Worm (Caenorhabditis elegans) whole organism, young adult: ENCODE measurements around the gene Y46G5A.20.
A peak's percentile ranks its signal among the peaks of the same experiment; 100 is the strongest.
"Not testable (repeated sequence)": the region's sequence is repeated elsewhere in the genome, so short reads cannot be mapped to it uniquely, and the experiment has no call there.

Experiments
- B0261.1 ChIP-seq: sonication (generic microtip); optimal IDR thresholded peaks from 2 replicates; lab custom pipeline; 2016; ENCODE audit warnings: mild to moderate bottlenecking, missing genetic modification characterization, moderate library complexity, missing compliant biosample characterization
- B0336.3 ChIP-seq: fragments of 200-800 bp; sonication (Bioruptor generic); IDR thresholded peaks from 2 replicates; pipeline ENCODE4 v1.3.6; 2022; ENCODE audit warnings: missing genetic modification characterization, missing compliant biosample characterization
- F33H1.4 ChIP-seq: fragments of 200-800 bp; sonication (Bioruptor generic); IDR thresholded peaks from 2 replicates; pipeline ENCODE4 v1.3.6; 2022; ENCODE audit warnings: missing genetic modification reagents, missing genetic modification characterization, missing compliant biosample characterization
- F37B4.10 ChIP-seq: fragments of 200-800 bp; sonication (Bioruptor generic); IDR thresholded peaks from 2 replicates; pipeline ENCODE4 v1.3.6; 2022; ENCODE audit warnings: missing genetic modification characterization, missing compliant biosample characterization
- F52B5.7 ChIP-seq: sonication (generic microtip); optimal IDR thresholded peaks from 2 replicates; lab custom pipeline; 2016; ENCODE audit warnings: mild to moderate bottlenecking, missing genetic modification characterization, missing compliant biosample characterization
- Y53G8AR.9 ChIP-seq: fragments of 200-800 bp; sonication (Bioruptor generic); conservative IDR thresholded peaks from 2 replicates; pipeline ENCODE4 v1.3.6; 2022; ENCODE audit warnings: missing genetic modification reagents, missing genetic modification characterization, missing compliant biosample characterization
- ama-1 ChIP-seq, 3 experiments: fragments of 150-350 bp in 1 of 3; sonication (generic microtip) in 2 of 3; optimal IDR thresholded peaks; 2 replicates each; lab custom pipeline; 2014 to 2018; ENCODE audit warnings: missing biosample characterization in 2 of 3, missing genetic modification characterization in 2 of 3, missing genetic modification reagents in 2 of 3
- attf-3 ChIP-seq: fragments of 200-800 bp; sonication (Bioruptor generic); conservative IDR thresholded peaks from 2 replicates; pipeline ENCODE4 v1.3.6; 2022; ENCODE audit warnings: missing genetic modification reagents, missing genetic modification characterization, missing compliant biosample characterization
- cebp-1 ChIP-seq, 2 experiments: fragments of 200-800 bp in 1 of 2; sonication (Bioruptor generic) in 1 of 2; sonication (generic microtip) in 1 of 2; IDR thresholded peaks in 1 of 2; optimal IDR thresholded peaks in 1 of 2; 2 replicates each; pipeline versions ENCODE4 v1.3.6 to Lab custom; 2017 to 2022; ENCODE audit warnings: missing compliant biosample characterization in 2 of 2, missing genetic modification characterization in 2 of 2, mild to moderate bottlenecking in 1 of 2, missing genetic modification reagents in 1 of 2, moderate library complexity in 1 of 2
- cebp-2 ChIP-seq: fragments of 200-800 bp; sonication (Bioruptor generic); IDR thresholded peaks from 2 replicates; pipeline ENCODE4 v1.3.6; 2022; ENCODE audit warnings: missing genetic modification characterization, missing compliant biosample characterization
- ceh-100 ChIP-seq: fragments of 200-800 bp; sonication (Bioruptor generic); IDR thresholded peaks from 2 replicates; pipeline ENCODE4 v1.3.6; 2022; ENCODE audit warnings: missing genetic modification reagents, missing genetic modification characterization, missing compliant biosample characterization
- chd-7 ChIP-seq: sonication (generic microtip); optimal IDR thresholded peaks from 2 replicates; lab custom pipeline; 2016; ENCODE audit warnings: mild to moderate bottlenecking, missing genetic modification characterization, moderate library complexity, missing compliant biosample characterization
- dox-1 ChIP-seq: fragments of 200-800 bp; sonication (Bioruptor generic); IDR thresholded peaks from 2 replicates; pipeline ENCODE4 v1.3.6; 2022; ENCODE audit warnings: missing genetic modification reagents, missing genetic modification characterization, missing compliant biosample characterization
- egl-44 ChIP-seq: fragments of 200-800 bp; sonication (Bioruptor generic); IDR thresholded peaks from 2 replicates; pipeline ENCODE4 v1.3.6; 2022; ENCODE audit warnings: missing genetic modification reagents, missing genetic modification characterization, missing compliant biosample characterization
- him-1 ChIP-seq: sonication (generic microtip); optimal IDR thresholded peaks from 2 replicates; lab custom pipeline; 2016; ENCODE audit warnings: missing genotype, missing genetic modification reagents, missing genetic modification characterization, missing compliant biosample characterization
- hmg-1.2 ChIP-seq: fragments of 200-800 bp; sonication (Bioruptor generic); IDR thresholded peaks from 2 replicates; pipeline ENCODE4 v1.3.6; 2022; ENCODE audit warnings: missing genetic modification reagents, missing genetic modification characterization, missing compliant biosample characterization
- hmg-20 ChIP-seq: fragments of 200-800 bp; sonication (Bioruptor generic); IDR thresholded peaks from 2 replicates; pipeline ENCODE4 v1.3.6; 2022; ENCODE audit warnings: missing genetic modification reagents, missing genetic modification characterization, missing compliant biosample characterization
- hrde-1 ChIP-seq: sonication (generic microtip); optimal IDR thresholded peaks from 2 replicates; lab custom pipeline; 2016; ENCODE audit warnings: missing genetic modification characterization, mild to moderate bottlenecking, missing compliant biosample characterization, moderate library complexity, missing genotype, missing genetic modification reagents, borderline replicate concordance
- let-526 ChIP-seq: fragments of 200-800 bp; sonication (Bioruptor generic); IDR thresholded peaks from 2 replicates; pipeline ENCODE4 v1.3.6; 2022; ENCODE audit warnings: missing genetic modification reagents, missing genetic modification characterization, missing compliant biosample characterization
- let-607 ChIP-seq, 2 experiments: fragments of 200-800 bp in 1 of 2; sonication (Bioruptor generic) in 1 of 2; sonication (generic microtip) in 1 of 2; optimal IDR thresholded peaks; 2 replicates each; lab custom pipeline; 2016 to 2018; ENCODE audit warnings: mild to moderate bottlenecking in 2 of 2, missing compliant biosample characterization in 2 of 2, missing genetic modification characterization in 2 of 2, moderate library complexity in 2 of 2, missing genotype in 1 of 2
- lin-26 ChIP-seq: fragments of 200-800 bp; sonication (Bioruptor generic); IDR thresholded peaks from 2 replicates; pipeline ENCODE4 v1.3.6; 2022; ENCODE audit warnings: missing genetic modification reagents, missing genetic modification characterization, missing compliant biosample characterization
- lin-54 ChIP-seq: fragments of 200-800 bp; sonication (Bioruptor generic); optimal IDR thresholded peaks from 2 replicates; lab custom pipeline; 2018; ENCODE audit warnings: mild to moderate bottlenecking, missing genetic modification characterization, missing compliant biosample characterization
- lsl-1 ChIP-seq: fragments of 200-800 bp; sonication (Bioruptor generic); optimal IDR thresholded peaks from 2 replicates; lab custom pipeline; 2018; ENCODE audit warnings: mild to moderate bottlenecking, missing genetic modification characterization, moderate library complexity, missing compliant biosample characterization
- lsy-27 ChIP-seq: sonication (generic microtip); optimal IDR thresholded peaks from 2 replicates; lab custom pipeline; 2017; ENCODE audit warnings: missing genetic modification characterization, mild to moderate bottlenecking, missing compliant biosample characterization, antibody characterized with exemption, missing genotype, borderline replicate concordance; ENCODE audit not compliant: insufficient read depth
- madf-10 ChIP-seq: sonication (generic microtip); optimal IDR thresholded peaks from 2 replicates; lab custom pipeline; 2016; ENCODE audit warnings: mild to moderate bottlenecking, missing genetic modification characterization, missing compliant biosample characterization
- madf-3 ChIP-seq: fragments of 200-800 bp; sonication (Bioruptor generic); IDR thresholded peaks from 2 replicates; pipeline ENCODE4 v1.3.6; 2022; ENCODE audit warnings: missing genetic modification reagents, missing genetic modification characterization, missing compliant biosample characterization
- madf-8 ChIP-seq: fragments of 200-800 bp; sonication (Bioruptor generic); conservative IDR thresholded peaks from 2 replicates; pipeline ENCODE4 v1.3.6; 2022; ENCODE audit warnings: missing genetic modification reagents, missing genetic modification characterization, missing compliant biosample characterization
- mcd-1 ChIP-seq: fragments of 200-800 bp; sonication (Bioruptor generic); IDR thresholded peaks from 2 replicates; pipeline ENCODE4 v1.3.6; 2022; ENCODE audit warnings: missing genetic modification reagents, missing genetic modification characterization, missing compliant biosample characterization
- pha-4 ChIP-seq: fragments of 150-350 bp; sonication (generic microtip); optimal IDR thresholded peaks from 2 replicates; lab custom pipeline; 2014; ENCODE audit warnings: missing biosample characterization, missing genetic modification reagents, missing genetic modification characterization
- rec-8 ChIP-seq, 2 experiments: sonication (generic microtip); optimal IDR thresholded peaks; 2 replicates each; lab custom pipeline; 2016; ENCODE audit warnings: mild to moderate bottlenecking in 2 of 2, missing genetic modification characterization in 2 of 2, missing genetic modification reagents in 2 of 2, missing genotype in 2 of 2, missing biosample characterization in 1 of 2, missing compliant biosample characterization in 1 of 2, moderate library complexity in 1 of 2
- repo-1 ChIP-seq: sonication (generic microtip); optimal IDR thresholded peaks from 2 replicates; lab custom pipeline; 2017; ENCODE audit warnings: mild to moderate bottlenecking, missing genetic modification characterization, missing compliant biosample characterization
- rpc-1 ChIP-seq, 2 experiments: fragments of 150-350 bp in 1 of 2; sonication (generic microtip) in 1 of 2; optimal IDR thresholded peaks; 2 replicates each; lab custom pipeline; 2014 to 2018; ENCODE audit warnings: missing biosample characterization in 1 of 2, missing genetic modification characterization in 1 of 2, missing genetic modification reagents in 1 of 2, missing genotype in 1 of 2
- snpc-1.1 ChIP-seq: sonication (generic microtip); optimal IDR thresholded peaks from 2 replicates; lab custom pipeline; 2017; ENCODE audit warnings: missing genetic modification characterization, mild to moderate bottlenecking, missing compliant biosample characterization, antibody characterized with exemption, moderate library complexity, missing genotype, missing genetic modification reagents; ENCODE audit not compliant: insufficient read depth
- snpc-4 ChIP-seq, 5 experiments: fragments of 150-350 bp in 1 of 5; sonication (generic microtip) in 4 of 5; optimal IDR thresholded peaks; 2 replicates each; lab custom pipeline; 2014 to 2018; ENCODE audit warnings: missing genetic modification characterization in 5 of 5, missing biosample characterization in 3 of 5, antibody characterized with exemption in 2 of 5, mild to moderate bottlenecking in 2 of 5, missing compliant biosample characterization in 2 of 5, missing genotype in 2 of 5, moderate library complexity in 2 of 5, missing genetic modification reagents in 1 of 5
- somi-1 ChIP-seq: fragments of 200-800 bp; sonication (Bioruptor generic); optimal IDR thresholded peaks from 2 replicates; lab custom pipeline; 2018; ENCODE audit warnings: mild to moderate bottlenecking, missing genetic modification characterization, missing compliant biosample characterization
- sptf-2 ChIP-seq: fragments of 200-800 bp; sonication (Bioruptor generic); optimal IDR thresholded peaks from 2 replicates; lab custom pipeline; 2018; ENCODE audit warnings: mild to moderate bottlenecking, missing genetic modification characterization, missing compliant biosample characterization
- tbp1 ChIP-seq: fragments of 200-800 bp; sonication (Bioruptor generic); optimal IDR thresholded peaks from 2 replicates; lab custom pipeline; 2018; ENCODE audit warnings: mild to moderate bottlenecking, missing genetic modification characterization, missing compliant biosample characterization
- unc-62 ChIP-seq: fragments of 150-350 bp; optimal IDR thresholded peaks from 2 replicates; lab custom pipeline; 2014; ENCODE audit warnings: missing biosample characterization, missing genetic modification reagents, missing genetic modification characterization
- xnd-1 ChIP-seq: sonication (generic microtip); optimal IDR thresholded peaks from 2 replicates; lab custom pipeline; 2016; ENCODE audit warnings: missing genotype, missing genetic modification reagents, missing genetic modification characterization, missing compliant biosample characterization
- zfh-2 ChIP-seq: fragments of 200-800 bp; sonication (Bioruptor generic); conservative IDR thresholded peaks from 2 replicates; pipeline ENCODE4 v1.3.6; 2022; ENCODE audit warnings: missing genetic modification reagents, missing genetic modification characterization, missing compliant biosample characterization
- ztf-26 ChIP-seq: sonication (generic microtip); optimal IDR thresholded peaks from 2 replicates; lab custom pipeline; 2017; ENCODE audit warnings: missing genetic modification characterization, missing compliant biosample characterization

Y46G5A.20 gene

ce11 chrII:12778374-12778773, 32.4 kb upstream of the Y46G5A.20 start (continued):
- peak; percentile 91 for TF ChIP-seq mcd-1
- TF ChIP-seq cebp-1 (GFP tag; IDR thresholded peaks at IDR 0.05; lab: Robert Waterston, UW) = not testable (repeated sequence)
- TF ChIP-seq cebp-1 (tag; optimal IDR thresholded peaks at IDR 0.05; lab: Kevin White, UChicago) = peak; percentile 21
- TF ChIP-seq ceh-100 (GFP tag; lab: Robert Waterston, UW) = 0 out of 2 replicates have a peak, but pooled peaks have one; percentile 33
- TF ChIP-seq lin-26 (GFP tag; lab: Robert Waterston, UW) = peak; percentile 100
- peak; percentile 74; the same call in 1 of the 2 replicates for TF ChIP-seq Y53G8AR.9
- TF ChIP-seq snpc-4 (GFP tag; optimal IDR thresholded peaks at IDR 0.05; lab: Kevin White, UChicago) = peak; percentile 94
- peak; percentile 96 to 98 (median 97) for TF ChIP-seq snpc-4 (tag; optimal IDR thresholded peaks at IDR 0.05; lab: Kevin White, UChicago)
- 0 out of 2 replicates have a peak, but pooled peaks have one; percentile 23 for TF ChIP-seq B0336.3 (GFP tag; lab: Robert Waterston, UW)
- 0 out of 2 replicates have a peak, but pooled peaks have one; percentile 38 for TF ChIP-seq madf-3 (GFP tag; lab: Robert Waterston, UW)
- TF ChIP-seq snpc-1.1 = peak; percentile 94
- TF ChIP-seq tbp1 = peak; percentile 78
- peak; percentile 64 for TF ChIP-seq lsl-1
- TF ChIP-seq hmg-20 (GFP tag; lab: Robert Waterston, UW) = peak; percentile 53; the same call in 1 of the 2 replicates

- TF ChIP-seq snpc-1.1 (no peak), madf-10 (no peak), let-607 (tag; optimal IDR thresholded peaks at IDR 0.05; lab: Kevin White, UChicago) (no peak), zfh-2 (GFP tag; lab: Robert Waterston, UW) (no peak), hmg-1.2 (0 out of 2 replicates have a peak, but pooled peaks have one; percentile 17), rpc-1 (optimal IDR thresholded peaks at IDR 0.05; lab: Kevin White, UChicago) (no peak), rpc-1 (tag; optimal IDR thresholded peaks at IDR 0.05; lab: Kevin White, UChicago) (no peak)
- TF ChIP-seq, all 124 proteins: peak for 1
These were observed 25.4 kb upstream of the Y46G5A.20 start, which contains the start of gene Y46G5A.15 for ce11 chrII:12785391-12785790. Y46G5A.15 (minus strand) TSS chrII:12785416.

ce11 chrII:12787831-12788248, 23.0 kb upstream of the Y46G5A.20 start, which contains the start of gene alkb-7:
alkb-7 (minus strand) TSS chrII:12788153.
- TF ChIP-seq ama-1 (optimal IDR thresholded peaks at IDR 0.05; lab: Kevin White, UChicago) = no peak
- peak; percentile 8 to 70 for TF ChIP-seq ama-1 (GFP tag; optimal IDR thresholded peaks at IDR 0.05; lab: Kevin White, UChicago)
- TF ChIP-seq madf-8 (GFP tag; lab: Robert Waterston, UW) = no peak
- TF ChIP-seq repo-1 (tag; lab: Kevin White, UChicago) = peak; percentile 38
- TF ChIP-seq let-526 = 0 out of 2 replicates have a peak, but pooled peaks have one; percentile 37
- TF ChIP-seq cebp-2 = 0 out of 2 replicates have a peak, but pooled peaks have one; percentile 26
- 0 out of 2 replicates have a peak, but pooled peaks have one; percentile 11 for TF ChIP-seq Y53G8AR.9
- TF ChIP-seq pha-4 (tag; lab: Kevin White, UChicago) = no peak
- no peak for TF ChIP-seq xnd-1 (tag; lab: Kevin White, UChicago)
- TF ChIP-seq sptf-2 (GFP tag; lab: Kevin White, UChicago) = no peak
- TF ChIP-seq attf-3 (GFP tag; lab: Robert Waterston, UW) = no peak
- peak; percentile 49 for TF ChIP-seq chd-7 (tag; lab: Kevin White, UChicago)
- TF ChIP-seq egl-44 = no peak
- peak; percentile 40 for TF ChIP-seq lin-54 (GFP tag; lab: Kevin White, UChicago)
- TF ChIP-seq dox-1 (GFP tag; lab: Robert Waterston, UW) = peak; percentile 33; the same call in 1 of the 2 replicates
- no peak for TF ChIP-seq hrde-1 (tag; lab: Kevin White, UChicago)
- TF ChIP-seq rec-8 (tag; optimal IDR thresholded peaks at IDR 0.05; lab: Kevin White, UChicago) = no peak
- no peak for TF ChIP-seq F37B4.10
- peak; percentile 30 for TF ChIP-seq somi-1 (GFP tag; lab: Kevin White, UChicago)
- 0 out of 2 replicates have a peak, but pooled peaks have one; percentile 4 for TF ChIP-seq hmg-1.2
- peak; percentile 44 for TF ChIP-seq him-1 (tag; lab: Kevin White, UChicago)
- no peak for TF ChIP-seq lsy-27
- no peak for TF ChIP-seq B0261.1
- peak; percentile 6; the same call in 1 of the 2 replicates for TF ChIP-seq F33H1.4 (GFP tag; lab: Robert Waterston, UW)
- TF ChIP-seq F52B5.7 (tag; lab: Kevin White, UChicago) = peak; percentile 27
- TF ChIP-seq ztf-26 (tag; lab: Kevin White, UChicago) = no peak
- TF ChIP-seq unc-62 (GFP tag; lab: Kevin White, UChicago) = no peak
